Worm (Caenorhabditis elegans): ENCODE results near the gene C25A8.2.
A peak's percentile ranks its signal among the peaks of the same experiment; 100 is the strongest.

C25A8.2 gene

ce11 chrIV:7025835-7026234 is 16.2 kb downstream of the C25A8.2 start:
- TF ChIP-seq ceh-13 (GFP tag; optimal IDR thresholded peaks at IDR 0.05) (no peak), tra-4 (tag; optimal IDR thresholded peaks at IDR 0.05) (no peak), ets-7 (tag; optimal IDR thresholded peaks at IDR 0.05) (no peak), pes-1 (GFP tag; IDR thresholded peaks at IDR 0.05) (no peak), tbx-11 (GFP tag; IDR thresholded peaks at IDR 0.05) (no peak), hnd-1 (tag; optimal IDR thresholded peaks at IDR 0.05) (no peak), ama-1 (optimal IDR thresholded peaks at IDR 0.05) (no peak)

DNA sequence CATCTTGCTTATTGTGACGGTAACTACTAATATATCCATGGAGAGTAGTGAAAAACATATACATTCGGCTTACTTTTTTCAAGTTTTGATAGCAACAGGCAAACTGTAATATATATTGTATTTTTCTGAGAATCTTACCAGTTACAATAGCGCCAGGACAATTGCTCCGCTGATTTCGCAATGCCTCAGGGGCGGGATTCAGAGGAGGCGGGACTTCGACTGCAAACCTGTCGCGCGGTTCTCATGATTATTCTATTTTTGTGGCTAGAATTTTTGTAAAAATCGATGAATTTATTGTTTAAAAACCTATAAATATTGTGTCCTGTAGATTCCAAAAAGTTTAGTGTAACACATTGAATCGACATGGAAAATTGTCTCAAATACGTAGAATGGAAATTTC is 21.4 kb downstream of the C25A8.2 start:
- no peak for TF ChIP-seq tbx-37 (GFP tag; conservative IDR thresholded peaks at IDR 0.05)

ce11 chrIV:7032459-7032858 is 22.8 kb downstream of the C25A8.2 start, which contains the start of gene C06G3.8:
Gene C06G3.8 (minus strand): TSS chrIV:7032559.
- TF ChIP-seq hmbx-1 (tag; optimal IDR thresholded peaks at IDR 0.05) (no peak), B0310.2 (tag; optimal IDR thresholded peaks at IDR 0.05) (no peak), flt-1 (GFP tag; IDR thresholded peaks at IDR 0.05) (no peak), ets-7 (tag; optimal IDR thresholded peaks at IDR 0.05) (no peak), F13C5.2 (tag; optimal IDR thresholded peaks at IDR 0.05) (no peak), aly-1 (tag; optimal IDR thresholded peaks at IDR 0.05) (no peak), sea-1 (GFP tag; conservative IDR thresholded peaks at IDR 0.05) (no peak), ceh-13 (GFP tag; optimal IDR thresholded peaks at IDR 0.05) (no peak), tbx-37 (GFP tag; conservative IDR thresholded peaks at IDR 0.05) (no peak), hmg-4 (GFP tag; optimal IDR thresholded peaks at IDR 0.05) (no peak), tbx-11 (GFP tag; IDR thresholded peaks at IDR 0.05) (no peak), tra-4 (tag; optimal IDR thresholded peaks at IDR 0.05) (no peak), pes-1 (GFP tag; IDR thresholded peaks at IDR 0.05) (no peak), ama-1 (optimal IDR thresholded peaks at IDR 0.05) (no peak), scrt-1 (GFP tag; IDR thresholded peaks at IDR 0.05) (no peak), ceh-36 (tag; optimal IDR thresholded peaks at IDR 0.05) (no peak), hnd-1 (tag; optimal IDR thresholded peaks at IDR 0.05) (no peak)

- no peak for TF ChIP-seq sea-1 (GFP tag; conservative IDR thresholded peaks at IDR 0.05)
- no peak for TF ChIP-seq ama-1 (optimal IDR thresholded peaks at IDR 0.05)
- TF ChIP-seq aly-1 (tag; optimal IDR thresholded peaks at IDR 0.05), result no peak
- TF ChIP-seq flt-1 (GFP tag; IDR thresholded peaks at IDR 0.05), result no peak
- no peak for TF ChIP-seq F13C5.2 (tag; optimal IDR thresholded peaks at IDR 0.05)
- no peak for TF ChIP-seq hnd-1 (tag; optimal IDR thresholded peaks at IDR 0.05)
- no peak for TF ChIP-seq B0310.2 (tag; optimal IDR thresholded peaks at IDR 0.05)
Measured at ce11 chrIV:7035823-7036222, 26.2 kb downstream of the C25A8.2 start, which contains the start of gene C06G3.3. Gene C06G3.3 (plus strand): TSS chrIV:7036123.

DNA sequence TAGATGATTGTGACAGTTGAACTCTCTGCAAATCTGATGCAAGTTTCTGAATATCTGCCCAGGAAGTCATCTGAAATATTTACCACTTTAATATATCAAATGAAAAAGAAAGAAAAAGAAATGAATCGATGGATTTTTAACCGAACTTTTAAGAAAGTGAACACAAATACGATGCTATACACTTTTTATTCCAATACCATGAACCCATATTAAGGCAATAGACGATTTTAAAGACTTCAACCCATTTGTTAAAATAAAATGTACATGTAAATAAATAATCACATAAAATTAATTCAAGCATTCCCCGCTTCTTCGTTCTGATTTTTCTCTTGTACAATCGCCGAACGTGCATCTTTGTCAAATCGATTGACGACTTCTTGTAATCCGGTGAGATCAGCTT is 27.2 kb downstream of the C25A8.2 start, which contains the start of gene ufl-1:
ufl-1 (minus strand) TSS at position 70 of the 400 bp plus-strand sequence.
- TF ChIP-seq hnd-1 (tag; optimal IDR thresholded peaks at IDR 0.05) (no peak), pes-1 (GFP tag; IDR thresholded peaks at IDR 0.05) (no peak), B0310.2 (tag; optimal IDR thresholded peaks at IDR 0.05) (no peak), hmbx-1 (tag; optimal IDR thresholded peaks at IDR 0.05) (no peak), scrt-1 (GFP tag; IDR thresholded peaks at IDR 0.05) (no peak), ama-1 (optimal IDR thresholded peaks at IDR 0.05) (no peak), F13C5.2 (tag; optimal IDR thresholded peaks at IDR 0.05) (no peak), tbx-11 (GFP tag; IDR thresholded peaks at IDR 0.05) (no peak), hmg-4 (GFP tag; optimal IDR thresholded peaks at IDR 0.05) (no peak), tra-4 (tag; optimal IDR thresholded peaks at IDR 0.05) (no peak), sea-1 (GFP tag; conservative IDR thresholded peaks at IDR 0.05) (no peak), ceh-36 (tag; optimal IDR thresholded peaks at IDR 0.05) (no peak), tbx-37 (GFP tag; conservative IDR thresholded peaks at IDR 0.05) (no peak), aly-1 (tag; optimal IDR thresholded peaks at IDR 0.05) (no peak), ceh-13 (GFP tag; optimal IDR thresholded peaks at IDR 0.05) (no peak), ets-7 (tag; optimal IDR thresholded peaks at IDR 0.05) (no peak), flt-1 (GFP tag; IDR thresholded peaks at IDR 0.05) (no peak)

- TF ChIP-seq tra-4 (tag; optimal IDR thresholded peaks at IDR 0.05) (no peak), ama-1 (optimal IDR thresholded peaks at IDR 0.05) (no peak), hnd-1 (tag; optimal IDR thresholded peaks at IDR 0.05) (peak; percentile 26), sea-1 (GFP tag; conservative IDR thresholded peaks at IDR 0.05) (no peak; the same call in 1 of the 2 replicates), ceh-36 (tag; optimal IDR thresholded peaks at IDR 0.05) (peak; percentile 23), pes-1 (GFP tag; IDR thresholded peaks at IDR 0.05) (peak; percentile 72), hmbx-1 (tag; optimal IDR thresholded peaks at IDR 0.05) (peak; percentile 7), F13C5.2 (tag; optimal IDR thresholded peaks at IDR 0.05) (peak; percentile 89), aly-1 (tag; optimal IDR thresholded peaks at IDR 0.05) (peak; percentile 38), ets-7 (tag; optimal IDR thresholded peaks at IDR 0.05) (peak; percentile 17), tbx-37 (GFP tag; conservative IDR thresholded peaks at IDR 0.05) (peak; percentile 56), ceh-13 (GFP tag; optimal IDR thresholded peaks at IDR 0.05) (peak; percentile 2), scrt-1 (GFP tag; IDR thresholded peaks at IDR 0.05) (peak; percentile 76), flt-1 (GFP tag; IDR thresholded peaks at IDR 0.05) (no peak; the same call in 1 of the 2 replicates), tbx-11 (GFP tag; IDR thresholded peaks at IDR 0.05) (peak; percentile 50; the same call in 1 of the 2 replicates), B0310.2 (tag; optimal IDR thresholded peaks at IDR 0.05) (no peak), hmg-4 (GFP tag; optimal IDR thresholded peaks at IDR 0.05) (peak; percentile 70)
Measured at ce11 chrIV:7039476-7040261, 30.0 kb downstream of the C25A8.2 start, which contains the start of the genes cogc-2 and klp-18. Gene cogc-2 (minus strand): TSS chrIV:7039580. Gene klp-18 (plus strand): TSS chrIV:7040211.

DNA sequence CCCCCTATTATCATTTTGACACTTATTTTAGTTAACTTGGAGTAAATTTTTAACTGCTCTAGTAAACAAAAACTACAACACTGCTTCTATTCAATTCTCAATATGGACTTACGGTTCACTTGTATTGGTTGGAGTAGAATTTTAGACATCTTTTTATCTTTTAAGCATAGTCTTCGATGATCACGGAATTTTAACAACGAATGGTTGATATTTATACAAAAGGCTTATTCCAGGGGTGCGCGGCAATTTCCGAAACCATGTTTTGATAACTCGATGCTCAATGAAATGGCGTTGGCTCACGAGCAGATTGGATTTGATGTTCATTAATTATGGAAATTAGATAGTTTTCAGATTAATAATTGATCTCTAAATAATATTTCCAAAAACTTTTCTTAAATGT is 33.8 kb downstream of the C25A8.2 start:
- TF ChIP-seq tbx-37 (GFP tag; conservative IDR thresholded peaks at IDR 0.05) (no peak), hmg-4 (GFP tag; optimal IDR thresholded peaks at IDR 0.05) (no peak), tbx-11 (GFP tag; IDR thresholded peaks at IDR 0.05) (no peak), pes-1 (GFP tag; IDR thresholded peaks at IDR 0.05) (no peak), sea-1 (GFP tag; conservative IDR thresholded peaks at IDR 0.05) (no peak), hmbx-1 (tag; optimal IDR thresholded peaks at IDR 0.05) (no peak), B0310.2 (tag; optimal IDR thresholded peaks at IDR 0.05) (no peak), ama-1 (optimal IDR thresholded peaks at IDR 0.05) (no peak), hnd-1 (tag; optimal IDR thresholded peaks at IDR 0.05) (no peak), tra-4 (tag; optimal IDR thresholded peaks at IDR 0.05) (no peak), F13C5.2 (tag; optimal IDR thresholded peaks at IDR 0.05) (no peak), ceh-36 (tag; optimal IDR thresholded peaks at IDR 0.05) (no peak), aly-1 (tag; optimal IDR thresholded peaks at IDR 0.05) (no peak), ceh-13 (GFP tag; optimal IDR thresholded peaks at IDR 0.05) (no peak), scrt-1 (GFP tag; IDR thresholded peaks at IDR 0.05) (no peak), flt-1 (GFP tag; IDR thresholded peaks at IDR 0.05) (no peak), ets-7 (tag; optimal IDR thresholded peaks at IDR 0.05) (no peak)

All from whole organism, early embryonic.